Fruit fly (Drosophila melanogaster) whole organism, embryonic: ENCODE results near the gene CG10031.

ENCODE experiments used
- Aef1 ChIP-seq: fragments of 200-800 bp; sonication (Bioruptor generic); IDR thresholded peaks from 3 replicates; pipeline ENCODE4 v1.3.6; 2022; ENCODE audit warnings: missing biosample characterization, missing genetic modification characterization
- Asciz ChIP-seq: fragments of 200-800 bp; sonication (Bioruptor generic); optimal IDR thresholded peaks from 2 replicates; lab custom pipeline; 2017; ENCODE audit warnings: missing biosample characterization, mild to moderate bottlenecking, missing genetic modification characterization, missing genetic modification reagents
- CG10147 ChIP-seq: fragments of 200-800 bp; sonication (Bioruptor generic); optimal IDR thresholded peaks from 2 replicates; lab custom pipeline; 2019; ENCODE audit warnings: missing biosample characterization, mild to moderate bottlenecking, missing genetic modification characterization, moderate library complexity
- CG10209 ChIP-seq: fragments of 200-800 bp; sonication (Bioruptor generic); optimal IDR thresholded peaks from 3 replicates; lab custom pipeline; 2017; ENCODE audit warnings: missing biosample characterization, mild to moderate bottlenecking, missing genetic modification characterization, missing genetic modification reagents
- CG10565 ChIP-seq: fragments of 200-800 bp; sonication (Bioruptor generic); optimal IDR thresholded peaks from 3 replicates; lab custom pipeline; 2016; ENCODE audit warnings: missing biosample characterization, mild to moderate bottlenecking, missing genetic modification characterization
- CG12155 ChIP-seq: fragments of 200-800 bp; sonication (Bioruptor generic); optimal IDR thresholded peaks from 3 replicates; lab custom pipeline; 2016; ENCODE audit warnings: missing biosample characterization, missing genetic modification characterization
- CG12219 ChIP-seq: fragments of 200-800 bp; sonication (Bioruptor generic); optimal IDR thresholded peaks from 3 replicates; lab custom pipeline; 2018; ENCODE audit warnings: missing biosample characterization, mild to moderate bottlenecking, missing genetic modification characterization
- CG12769 ChIP-seq: fragments of 200-800 bp; sonication (Bioruptor generic); optimal IDR thresholded peaks from 2 replicates; lab custom pipeline; 2019; ENCODE audit warnings: missing biosample characterization, mild to moderate bottlenecking, missing genetic modification characterization, moderate library complexity
- CG13296 ChIP-seq: fragments of 200-800 bp; sonication (Bioruptor generic); optimal IDR thresholded peaks from 3 replicates; lab custom pipeline; 2018; ENCODE audit warnings: missing biosample characterization, mild to moderate bottlenecking, missing genetic modification characterization
- CG15073 ChIP-seq: fragments of 200-800 bp; sonication (Bioruptor generic); optimal IDR thresholded peaks from 2 replicates; lab custom pipeline; 2016; ENCODE audit warnings: missing biosample characterization, missing genetic modification characterization
- CG15514 ChIP-seq: fragments of 200-800 bp; sonication (Bioruptor generic); optimal IDR thresholded peaks from 3 replicates; lab custom pipeline; 2017; ENCODE audit warnings: missing biosample characterization, missing genetic modification characterization, mild to moderate bottlenecking, moderate library complexity, missing genetic modification reagents
- CG17568 ChIP-seq: fragments of 200-800 bp; sonication (Bioruptor generic); optimal IDR thresholded peaks from 2 replicates; lab custom pipeline; 2018; ENCODE audit warnings: missing biosample characterization, mild to moderate bottlenecking, missing genetic modification characterization, moderate library complexity
- CG17612 ChIP-seq: fragments of 200-800 bp; sonication (Bioruptor generic); IDR thresholded peaks from 2 replicates; pipeline ENCODE4 v1.3.6; 2022; ENCODE audit warnings: missing biosample characterization, missing genetic modification characterization
- CG17802 ChIP-seq: fragments of 200-800 bp; sonication (Bioruptor generic); optimal IDR thresholded peaks from 2 replicates; lab custom pipeline; 2018; ENCODE audit warnings: missing biosample characterization, mild to moderate bottlenecking, missing genetic modification characterization, moderate library complexity
- CG17912 ChIP-seq: fragments of 200-800 bp; sonication (Bioruptor generic); optimal IDR thresholded peaks from 2 replicates; lab custom pipeline; 2018; ENCODE audit warnings: missing biosample characterization, mild to moderate bottlenecking, missing genetic modification characterization
- CG2678 ChIP-seq: fragments of 200-800 bp; sonication (Bioruptor generic); optimal IDR thresholded peaks from 3 replicates; lab custom pipeline; 2019; ENCODE audit warnings: missing biosample characterization, mild to moderate bottlenecking, missing genetic modification characterization, moderate library complexity
- CG2875 ChIP-seq: fragments of 200-800 bp; sonication (Bioruptor generic); optimal IDR thresholded peaks from 2 replicates; lab custom pipeline; 2017; ENCODE audit warnings: missing biosample characterization, mild to moderate bottlenecking, missing genetic modification characterization, missing genetic modification reagents
- CG3407 ChIP-seq: fragments of 200-800 bp; sonication (Bioruptor generic); optimal IDR thresholded peaks from 2 replicates; lab custom pipeline; 2018; ENCODE audit warnings: missing biosample characterization, mild to moderate bottlenecking, missing genetic modification characterization
- CG34422 ChIP-seq: fragments of 200-800 bp; sonication (Bioruptor generic); IDR thresholded peaks from 3 replicates; pipeline ENCODE4 v1.3.6; 2022; ENCODE audit warnings: missing biosample characterization, missing genetic modification characterization
- CG7963 ChIP-seq: fragments of 200-800 bp; sonication (Bioruptor generic); IDR thresholded peaks from 3 replicates; pipeline ENCODE4 v1.3.6; 2022; ENCODE audit warnings: missing biosample characterization, missing genetic modification characterization; ENCODE audit not compliant: partially characterized antibody
- CG8281 ChIP-seq: fragments of 200-800 bp; sonication (Bioruptor generic); optimal IDR thresholded peaks from 2 replicates; lab custom pipeline; 2018; ENCODE audit warnings: missing biosample characterization, mild to moderate bottlenecking, missing genetic modification characterization, moderate library complexity
- CG9727 ChIP-seq: fragments of 200-800 bp; sonication (Bioruptor generic); optimal IDR thresholded peaks from 3 replicates; lab custom pipeline; 2017; ENCODE audit warnings: missing biosample characterization, mild to moderate bottlenecking, missing genetic modification characterization
- CG9797 ChIP-seq: fragments of 200-800 bp; sonication (Bioruptor generic); optimal IDR thresholded peaks from 3 replicates; lab custom pipeline; 2018; ENCODE audit warnings: missing biosample characterization, mild to moderate bottlenecking, missing genetic modification characterization
- D ChIP-seq, 2 experiments: fragments of 200-800 bp in 1 of 2; fragments of >200 bp in 1 of 2; sonication (Bioruptor generic) in 1 of 2; optimal IDR thresholded peaks; 2 replicates in 1 of 2; 3 replicates in 1 of 2; lab custom pipeline; 2017; ENCODE audit warnings: mild to moderate bottlenecking in 1 of 2, missing biosample characterization in 1 of 2, missing genetic modification characterization in 1 of 2, missing genetic modification reagents in 1 of 2
- Dip2 ChIP-seq: fragments of 200-800 bp; sonication (Bioruptor generic); IDR thresholded peaks from 2 replicates; pipeline ENCODE4 v1.3.6; 2022; ENCODE audit warnings: missing biosample characterization, missing genetic modification characterization
- Doc3 ChIP-seq: fragments of 200-800 bp; sonication (Bioruptor generic); IDR thresholded peaks from 3 replicates; pipeline ENCODE4 v1.3.6; 2022; ENCODE audit warnings: missing biosample characterization, missing genetic modification characterization; ENCODE audit not compliant: partially characterized antibody
- HmgZ ChIP-seq: fragments of 200-800 bp; sonication (Bioruptor generic); optimal IDR thresholded peaks from 2 replicates; lab custom pipeline; 2018; ENCODE audit warnings: missing biosample characterization, mild to moderate bottlenecking, missing genetic modification characterization
- Lhr ChIP-seq: fragments of 200-800 bp; sonication (Bioruptor generic); optimal IDR thresholded peaks from 3 replicates; lab custom pipeline; 2017; ENCODE audit warnings: mild to moderate bottlenecking, missing biosample characterization, missing genetic modification reagents, missing genetic modification characterization
- Myb ChIP-seq: fragments of 200-800 bp; sonication (Bioruptor generic); optimal IDR thresholded peaks from 2 replicates; lab custom pipeline; 2016; ENCODE audit warnings: missing biosample characterization, missing genetic modification characterization
- Oli ChIP-seq: fragments of 200-800 bp; sonication (Bioruptor generic); optimal IDR thresholded peaks from 2 replicates; lab custom pipeline; 2018; ENCODE audit warnings: missing biosample characterization, mild to moderate bottlenecking, missing genetic modification characterization, moderate library complexity
- PHDP ChIP-seq: fragments of 200-800 bp; sonication (Bioruptor generic); optimal IDR thresholded peaks from 3 replicates; lab custom pipeline; 2018; ENCODE audit warnings: missing biosample characterization, mild to moderate bottlenecking, missing genetic modification characterization, moderate library complexity
- ac ChIP-seq: fragments of 200-800 bp; sonication (Bioruptor generic); optimal IDR thresholded peaks from 3 replicates; lab custom pipeline; 2017; ENCODE audit warnings: missing biosample characterization, mild to moderate bottlenecking, missing genetic modification characterization
- bowl ChIP-seq: fragments of 200-800 bp; sonication (Bioruptor generic); IDR thresholded peaks from 2 replicates; pipeline ENCODE4 v1.3.6; 2022; ENCODE audit warnings: missing biosample characterization, missing genetic modification characterization
- br ChIP-seq: fragments of >200 bp; optimal IDR thresholded peaks from 2 replicates; lab custom pipeline; 2017
- gsb ChIP-seq: fragments of 200-800 bp; sonication (Bioruptor generic); IDR thresholded peaks from 2 replicates; pipeline ENCODE4 v1.3.6; 2022; ENCODE audit warnings: missing biosample characterization, missing genetic modification characterization
- h ChIP-seq: fragments of >200 bp; optimal IDR thresholded peaks from 2 replicates; lab custom pipeline; 2017
- lbe ChIP-seq: fragments of 200-800 bp; sonication (Bioruptor generic); optimal IDR thresholded peaks from 2 replicates; lab custom pipeline; 2016; ENCODE audit warnings: missing biosample characterization, mild to moderate bottlenecking, missing genetic modification characterization
- nmo ChIP-seq: fragments of 200-800 bp; sonication (Bioruptor generic); optimal IDR thresholded peaks from 2 replicates; lab custom pipeline; 2018; ENCODE audit warnings: missing biosample characterization, mild to moderate bottlenecking, missing genetic modification characterization, moderate library complexity
- nom ChIP-seq: fragments of 200-800 bp; sonication (Bioruptor generic); optimal IDR thresholded peaks from 2 replicates; lab custom pipeline; 2017; ENCODE audit warnings: missing biosample characterization, missing genetic modification characterization, mild to moderate bottlenecking, moderate library complexity, missing genetic modification reagents
- pb ChIP-seq: fragments of 200-800 bp; sonication (Bioruptor generic); optimal IDR thresholded peaks from 3 replicates; lab custom pipeline; 2016; ENCODE audit warnings: missing biosample characterization, missing genetic modification characterization
- pzg ChIP-seq: fragments of 200-800 bp; sonication (Bioruptor generic); optimal IDR thresholded peaks from 3 replicates; lab custom pipeline; 2018; ENCODE audit warnings: missing biosample characterization, mild to moderate bottlenecking, missing genetic modification characterization, moderate library complexity
- salm ChIP-seq: fragments of 200-800 bp; sonication (Bioruptor generic); optimal IDR thresholded peaks from 2 replicates; lab custom pipeline; 2018; ENCODE audit warnings: missing biosample characterization, mild to moderate bottlenecking, missing genetic modification characterization
- sens ChIP-seq: fragments of 200-800 bp; sonication (Bioruptor generic); peaks from one replicate; lab custom pipeline; 2016; ENCODE audit warnings: missing biosample characterization, missing genetic modification characterization
- sna ChIP-seq: fragments of 200-800 bp; sonication (Bioruptor generic); IDR thresholded peaks from 2 replicates; pipeline ENCODE4 v1.3.6; 2022; ENCODE audit warnings: missing biosample characterization, missing genetic modification characterization; ENCODE audit not compliant: partially characterized antibody
- stc ChIP-seq: fragments of 200-800 bp; sonication (Bioruptor generic); IDR thresholded peaks from 2 replicates; pipeline ENCODE4 v1.3.6; 2022; ENCODE audit warnings: missing biosample characterization, missing genetic modification characterization
- tna ChIP-seq: fragments of 200-800 bp; sonication (Bioruptor generic); IDR thresholded peaks from 2 replicates; pipeline ENCODE4 v1.3.6; 2022; ENCODE audit warnings: missing biosample characterization, missing genetic modification characterization; ENCODE audit not compliant: partially characterized antibody
- yki ChIP-seq: fragments of >200 bp; optimal IDR thresholded peaks from 3 replicates; lab custom pipeline; 2018
- zen ChIP-seq: fragments of 200-800 bp; sonication (Bioruptor generic); optimal IDR thresholded peaks from 3 replicates; lab custom pipeline; 2018; ENCODE audit warnings: missing biosample characterization, mild to moderate bottlenecking, missing genetic modification characterization, moderate library complexity
- zf30C ChIP-seq: fragments of 200-800 bp; sonication (Bioruptor generic); optimal IDR thresholded peaks from 3 replicates; lab custom pipeline; 2018; ENCODE audit warnings: missing biosample characterization, mild to moderate bottlenecking, missing genetic modification characterization
- zfh1 ChIP-seq: fragments of 200-800 bp; sonication (Bioruptor generic); IDR thresholded peaks from 3 replicates; pipeline ENCODE4 v1.3.6; 2022; ENCODE audit warnings: missing biosample characterization, missing genetic modification characterization

CG10031 gene

dm6 chr2L:3655698-3656105 lies 43.2 kb downstream of the CG10031 start (continued):
- TF ChIP-seq zen (tag; lab: Kevin White, UChicago) (peak; percentile 95), CG17912 (GFP tag; lab: Kevin White, UChicago) (peak; percentile 97), pb (GFP tag; lab: Kevin White, UChicago) (peak; percentile 97), PHDP (tag; lab: Kevin White, UChicago) (peak; percentile 99), Oli (tag; lab: Kevin White, UChicago) (peak; percentile 99), Aef1 (GFP tag; lab: Robert Waterston, UW) (peak; percentile 97), D (optimal IDR thresholded peaks at IDR 0.05; lab: Kevin White, UChicago) (no peak), D (GFP tag; optimal IDR thresholded peaks at IDR 0.05; lab: Kevin White, UChicago) (peak; percentile 98), CG12219 (GFP tag; lab: Kevin White, UChicago) (peak; percentile 99), CG2875 (GFP tag; lab: Kevin White, UChicago) (peak; percentile 97), CG15514 (GFP tag; lab: Kevin White, UChicago) (peak; percentile 94), Asciz (GFP tag; lab: Kevin White, UChicago) (peak; percentile 98), yki (lab: Kevin White, UChicago) (peak; percentile 30), Dip2 (GFP tag; lab: Robert Waterston, UW) (no peak; the same call in 1 of the 2 replicates), CG17802 (tag; lab: Kevin White, UChicago) (peak; percentile 88), sna (no peak), CG10209 (GFP tag; lab: Kevin White, UChicago) (peak; percentile 97), bowl (peak; percentile 95), CG13296 (GFP tag; lab: Kevin White, UChicago) (peak; percentile 98), CG10565 (GFP tag; lab: Kevin White, UChicago) (peak; percentile 88), br (lab: Kevin White, UChicago) (no peak), lbe (GFP tag; lab: Kevin White, UChicago) (peak; percentile 98), zfh1 (GFP tag; lab: Robert Waterston, UW) (peak; percentile 98), CG9727 (GFP tag; lab: Kevin White, UChicago) (peak; percentile 98), pzg (GFP tag; lab: Kevin White, UChicago) (peak; percentile 34), nmo (peak; percentile 98), CG9797 (GFP tag; lab: Kevin White, UChicago) (peak; percentile 64), gsb (GFP tag; lab: Robert Waterston, UW) (peak; percentile 96), CG17612 (peak; percentile 93), HmgZ (tag; lab: Kevin White, UChicago) (peak; percentile 99), CG17568 (GFP tag; lab: Kevin White, UChicago) (peak; percentile 98), CG15073 (GFP tag; lab: Kevin White, UChicago) (peak; percentile 85), Doc3 (no peak), sens (GFP tag; lab: Kevin White, UChicago) (peak; percentile 100), zf30C (GFP tag; lab: Kevin White, UChicago) (peak; percentile 49), ac (GFP tag; lab: Kevin White, UChicago) (peak; percentile 97), Lhr (GFP tag; lab: Kevin White, UChicago) (peak; percentile 93), CG8281 (tag; lab: Kevin White, UChicago) (peak; percentile 92), CG12155 (GFP tag; lab: Kevin White, UChicago) (peak; percentile 98), CG7963 (GFP tag; lab: Robert Waterston, UW) (no peak), nom (GFP tag; lab: Kevin White, UChicago) (peak; percentile 95), CG2678 (tag; lab: Kevin White, UChicago) (peak; percentile 99), CG34422 (GFP tag; lab: Robert Waterston, UW) (peak; percentile 98), Myb (GFP tag; lab: Kevin White, UChicago) (peak; percentile 91), tna (no peak), h (no peak), salm (tag; lab: Kevin White, UChicago) (peak; percentile 98), CG10147 (GFP tag; lab: Kevin White, UChicago) (peak; percentile 98), CG12769 (tag; lab: Kevin White, UChicago) (peak; percentile 99), CG3407 (GFP tag; lab: Kevin White, UChicago) (peak; percentile 97), stc (peak; percentile 98)
